Worm (Caenorhabditis elegans) whole organism, L4 larva: ENCODE results near the gene hip-1.

Experiments
- F26F4.8 ChIP-seq: fragments of 200-800 bp; sonication (Bioruptor generic); conservative IDR thresholded peaks from 2 replicates; pipeline ENCODE4 v1.3.6; 2022; ENCODE audit warnings: missing genetic modification characterization, missing compliant biosample characterization
- F44E2.7 ChIP-seq: fragments of 200-800 bp; sonication (Bioruptor generic); IDR thresholded peaks from 2 replicates; pipeline ENCODE4 v2.1.2; 2022; ENCODE audit warnings: missing genetic modification characterization, missing compliant biosample characterization
- Y105C5A.15 ChIP-seq: fragments of 200-800 bp; sonication (Bioruptor generic); IDR thresholded peaks from 2 replicates; pipeline ENCODE4 v1.3.6; 2022; ENCODE audit warnings: missing genetic modification characterization, missing compliant biosample characterization
- arid-1 ChIP-seq: fragments of 200-800 bp; sonication (Bioruptor generic); conservative IDR thresholded peaks from 2 replicates; pipeline ENCODE4 v1.3.6; 2022; ENCODE audit warnings: missing genetic modification reagents, missing genetic modification characterization, missing compliant biosample characterization
- attf-4 ChIP-seq: sonication (generic microtip); optimal IDR thresholded peaks from 3 replicates; lab custom pipeline; 2017; ENCODE audit warnings: missing biosample characterization, missing genetic modification characterization
- ceh-82 ChIP-seq: sonication (generic microtip); optimal IDR thresholded peaks from 2 replicates; lab custom pipeline; 2017; ENCODE audit warnings: missing biosample characterization, missing genetic modification characterization
- cey-2 ChIP-seq: sonication (generic microtip); optimal IDR thresholded peaks from 3 replicates; lab custom pipeline; 2017; ENCODE audit warnings: missing genetic modification characterization, mild to moderate bottlenecking, missing compliant biosample characterization, antibody characterized with exemption, borderline replicate concordance; ENCODE audit not compliant: insufficient read depth
- ctbp-1 ChIP-seq: fragments of 200-800 bp; sonication (Bioruptor generic); IDR thresholded peaks from 2 replicates; pipeline ENCODE4 v1.3.6; 2022; ENCODE audit warnings: missing genetic modification reagents, missing genetic modification characterization, missing compliant biosample characterization
- dmd-8 ChIP-seq: fragments of 200-800 bp; sonication (Bioruptor generic); IDR thresholded peaks from 2 replicates; pipeline ENCODE4 v1.3.6; 2022; ENCODE audit warnings: missing genetic modification characterization, missing compliant biosample characterization
- dmd-9 ChIP-seq: fragments of 200-800 bp; sonication (Bioruptor generic); IDR thresholded peaks from 2 replicates; pipeline ENCODE4 v1.3.6; 2022; ENCODE audit warnings: missing genetic modification reagents, missing genetic modification characterization, missing compliant biosample characterization
- egl-27 ChIP-seq: sonication (generic microtip); optimal IDR thresholded peaks from 3 replicates; lab custom pipeline; 2017; ENCODE audit warnings: missing biosample characterization, missing genetic modification reagents, missing genetic modification characterization
- egl-43 ChIP-seq: fragments of 200-800 bp; sonication (Bioruptor generic); IDR thresholded peaks from 2 replicates; pipeline ENCODE4 v1.3.6; 2022; ENCODE audit warnings: missing genetic modification reagents, missing genetic modification characterization, missing compliant biosample characterization
- hif-1 ChIP-seq, 2 experiments: sonication (generic microtip); optimal IDR thresholded peaks; 2 replicates each; lab custom pipeline; 2016 to 2017; ENCODE audit warnings: missing compliant biosample characterization in 2 of 2, missing genetic modification characterization in 2 of 2, missing genetic modification reagents in 2 of 2, missing genotype in 2 of 2, mild to moderate bottlenecking in 1 of 2
- hmg-1.1 ChIP-seq: fragments of 200-800 bp; sonication (Bioruptor generic); IDR thresholded peaks from 2 replicates; pipeline ENCODE4 v1.3.6; 2022; ENCODE audit warnings: missing genetic modification reagents, missing genetic modification characterization, missing compliant biosample characterization
- lin-1 ChIP-seq: fragments of 200-800 bp; sonication (Bioruptor generic); IDR thresholded peaks from 2 replicates; pipeline ENCODE4 v1.3.6; 2022; ENCODE audit warnings: missing genetic modification reagents, missing genetic modification characterization, missing compliant biosample characterization
- lin-29 ChIP-seq: fragments of 200-800 bp; sonication (Bioruptor generic); IDR thresholded peaks from 2 replicates; pipeline ENCODE4 v1.3.6; 2022; ENCODE audit warnings: missing genetic modification reagents, missing genetic modification characterization, missing compliant biosample characterization
- lir-3 ChIP-seq: sonication (generic microtip); optimal IDR thresholded peaks from 2 replicates; lab custom pipeline; 2016; ENCODE audit warnings: mild to moderate bottlenecking, missing genetic modification characterization, missing compliant biosample characterization
- lsy-2 ChIP-seq, 2 experiments: fragments of 150-350 bp in 1 of 2; sonication (generic microtip) in 1 of 2; optimal IDR thresholded peaks; 2 replicates each; lab custom pipeline; 2014 to 2017; ENCODE audit warnings: missing biosample characterization in 2 of 2, missing genetic modification characterization in 2 of 2
- madf-5 ChIP-seq, 2 experiments: fragments of 200-800 bp; sonication (Bioruptor generic); IDR thresholded peaks; 2 replicates each; pipeline ENCODE4 v1.3.6; 2022; ENCODE audit warnings: missing compliant biosample characterization in 2 of 2, missing genetic modification characterization in 2 of 2
- mxl-2 ChIP-seq: fragments of 200-800 bp; sonication (Bioruptor generic); conservative IDR thresholded peaks from 2 replicates; pipeline ENCODE4 v1.3.6; 2022; ENCODE audit warnings: missing genetic modification reagents, missing genetic modification characterization, missing compliant biosample characterization
- nhr-111 ChIP-seq: fragments of 200-800 bp; sonication (Bioruptor generic); optimal IDR thresholded peaks from 2 replicates; lab custom pipeline; 2018; ENCODE audit warnings: mild to moderate bottlenecking, missing genetic modification characterization, missing compliant biosample characterization
- nhr-237 ChIP-seq: sonication (generic microtip); optimal IDR thresholded peaks from 2 replicates; lab custom pipeline; 2017; ENCODE audit warnings: missing biosample characterization, missing genetic modification characterization
- nhr-25 ChIP-seq: sonication (generic microtip); optimal IDR thresholded peaks from 2 replicates; lab custom pipeline; 2017; ENCODE audit warnings: missing genetic modification characterization, mild to moderate bottlenecking, missing compliant biosample characterization, antibody characterized with exemption, moderate library complexity, borderline replicate concordance; ENCODE audit not compliant: insufficient read depth
- nhr-48 ChIP-seq: sonication (generic microtip); optimal IDR thresholded peaks from 2 replicates; lab custom pipeline; 2016; ENCODE audit warnings: mild to moderate bottlenecking, missing genetic modification characterization, missing compliant biosample characterization
- pha-4 ChIP-seq, 2 experiments: fragments of 150-350 bp in 1 of 2; fragments of 200-800 bp in 1 of 2; sonication (Bioruptor generic) in 1 of 2; IDR thresholded peaks in 1 of 2; optimal IDR thresholded peaks in 1 of 2; 2 replicates each; pipeline versions ENCODE4 v1.3.6 to Lab custom; 2014 to 2022; ENCODE audit warnings: missing genetic modification characterization in 2 of 2, missing genetic modification reagents in 2 of 2, missing biosample characterization in 1 of 2, missing compliant biosample characterization in 1 of 2
- php-3 ChIP-seq: fragments of 200-800 bp; sonication (Bioruptor generic); IDR thresholded peaks from 2 replicates; pipeline ENCODE4 v1.3.6; 2022; ENCODE audit warnings: missing genetic modification reagents, missing genetic modification characterization, missing compliant biosample characterization
- saeg-2 ChIP-seq: fragments of 200-800 bp; sonication (Bioruptor generic); IDR thresholded peaks from 2 replicates; pipeline ENCODE4 v1.3.6; 2022; ENCODE audit warnings: missing genetic modification reagents, missing genetic modification characterization, missing compliant biosample characterization
- sdz-12 ChIP-seq: fragments of 200-800 bp; sonication (Bioruptor generic); optimal IDR thresholded peaks from 2 replicates; lab custom pipeline; 2018; ENCODE audit warnings: mild to moderate bottlenecking, missing genetic modification characterization, missing compliant biosample characterization
- set-16 ChIP-seq: fragments of 200-800 bp; sonication (Bioruptor generic); IDR thresholded peaks from 2 replicates; pipeline ENCODE4 v1.3.6; 2022; ENCODE audit warnings: missing genetic modification reagents, missing genetic modification characterization, missing compliant biosample characterization
- skn-1 ChIP-seq: fragments of 150-350 bp; optimal IDR thresholded peaks from 2 replicates; lab custom pipeline; 2014; ENCODE audit warnings: missing biosample characterization, missing genetic modification characterization
- snpc-1.2 ChIP-seq: fragments of 200-800 bp; sonication (Bioruptor generic); IDR thresholded peaks from 2 replicates; pipeline ENCODE4 v1.3.6; 2022; ENCODE audit warnings: missing genetic modification reagents, missing genetic modification characterization, missing compliant biosample characterization
- spr-1 ChIP-seq: sonication (generic microtip); optimal IDR thresholded peaks from 2 replicates; lab custom pipeline; 2016; ENCODE audit warnings: mild to moderate bottlenecking, missing genetic modification characterization, missing compliant biosample characterization
- tra-1 ChIP-seq: fragments of 200-800 bp; sonication (Bioruptor generic); IDR thresholded peaks from 2 replicates; pipeline ENCODE4 v1.3.6; 2022; ENCODE audit warnings: missing genetic modification reagents, missing genetic modification characterization, missing compliant biosample characterization
- unc-130 ChIP-seq: sonication (generic microtip); optimal IDR thresholded peaks from 2 replicates; lab custom pipeline; 2016; ENCODE audit warnings: missing genetic modification reagents, missing genetic modification characterization, missing compliant biosample characterization
- unc-62 ChIP-seq, 3 experiments: fragments of 150-350 bp in 1 of 3; sonication (generic microtip); optimal IDR thresholded peaks in 2 of 3; peaks in 1 of 3; 1 replicate in 1 of 3; 2 replicates in 2 of 3; lab custom pipeline; 2014 to 2017; ENCODE audit warnings: missing biosample characterization in 3 of 3, missing genetic modification characterization in 3 of 3, missing genetic modification reagents in 3 of 3, missing genotype in 1 of 3
- zip-11 ChIP-seq: fragments of 200-800 bp; sonication (Bioruptor generic); IDR thresholded peaks from 2 replicates; pipeline ENCODE4 v1.3.6; 2022; ENCODE audit warnings: missing genetic modification characterization, missing compliant biosample characterization
- zip-2 ChIP-seq: fragments of 150-350 bp; optimal IDR thresholded peaks from 2 replicates; lab custom pipeline; 2014; ENCODE audit warnings: missing biosample characterization, missing genetic modification characterization
- ztf-11 ChIP-seq: fragments of 150-350 bp; optimal IDR thresholded peaks from 2 replicates; lab custom pipeline; 2014; ENCODE audit warnings: missing biosample characterization, missing genetic modification characterization

The hip-1 gene

DNA sequence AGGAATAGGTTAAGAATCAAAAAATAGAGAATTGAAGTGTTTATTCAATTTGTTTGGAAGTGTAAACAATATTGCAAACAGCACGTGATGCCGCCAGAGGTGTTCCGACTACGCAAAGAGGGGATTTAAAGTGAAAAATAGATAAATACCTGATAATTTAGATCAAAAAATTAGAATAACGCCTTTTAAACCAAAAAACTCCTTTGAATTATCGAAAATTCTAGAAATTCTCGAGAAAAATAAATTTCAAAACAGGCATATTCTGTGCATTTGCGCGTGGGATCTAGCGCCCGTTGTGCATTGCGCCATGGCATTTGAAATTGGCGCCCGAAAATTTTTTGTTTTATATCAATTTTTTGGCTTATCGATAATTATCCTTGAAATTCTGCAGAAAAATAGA is at the start of gene hip-1 (continued):
- TF ChIP-seq hif-1 (tag; optimal IDR thresholded peaks at IDR 0.05; lab: Kevin White, UChicago) (peak in 1 of 2 experiments; percentile 12), saeg-2 (GFP tag; lab: Robert Waterston, UW) (no peak), sdz-12 (no peak), nhr-237 (tag; lab: Kevin White, UChicago) (no peak)
- TF ChIP-seq, all 104 proteins: peak for 14

DNA sequence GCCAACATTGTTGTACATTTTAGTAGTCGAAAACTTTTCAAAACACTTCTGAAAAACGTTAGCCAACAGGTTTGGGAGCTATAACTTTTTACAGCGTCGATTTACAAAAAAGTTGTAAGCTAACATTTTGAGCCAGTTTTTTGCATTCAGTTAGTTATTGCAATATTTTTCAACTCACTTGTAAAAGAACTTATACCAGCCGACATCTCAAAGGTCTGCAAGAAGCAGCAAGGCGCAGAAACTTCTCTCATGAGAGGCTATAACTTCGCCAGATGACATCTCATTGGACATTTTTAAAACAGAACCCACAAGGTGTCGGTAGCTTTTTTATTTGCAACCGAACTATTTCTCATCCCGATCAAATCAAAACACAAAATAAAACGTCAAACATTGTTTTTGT is 47.2 kb upstream of the hip-1 start:
- TF ChIP-seq unc-62 (GFP tag; optimal IDR thresholded peaks at IDR 0.05 in 1 of 2; lab: Kevin White, UChicago): peak in 1 of 2 experiments; percentile 92
- TF ChIP-seq unc-62 (tag; optimal IDR thresholded peaks at IDR 0.05; lab: Kevin White, UChicago): no peak
- no peak for TF ChIP-seq ztf-11
- TF ChIP-seq snpc-1.2: no peak
- TF ChIP-seq madf-5 (GFP tag; IDR thresholded peaks at IDR 0.05; lab: Robert Waterston, UW): no peak
- no peak for TF ChIP-seq zip-2
- no peak for TF ChIP-seq lin-1 (GFP tag; lab: Robert Waterston, UW)
- TF ChIP-seq dmd-8 (GFP tag; lab: Robert Waterston, UW): no peak

DNA sequence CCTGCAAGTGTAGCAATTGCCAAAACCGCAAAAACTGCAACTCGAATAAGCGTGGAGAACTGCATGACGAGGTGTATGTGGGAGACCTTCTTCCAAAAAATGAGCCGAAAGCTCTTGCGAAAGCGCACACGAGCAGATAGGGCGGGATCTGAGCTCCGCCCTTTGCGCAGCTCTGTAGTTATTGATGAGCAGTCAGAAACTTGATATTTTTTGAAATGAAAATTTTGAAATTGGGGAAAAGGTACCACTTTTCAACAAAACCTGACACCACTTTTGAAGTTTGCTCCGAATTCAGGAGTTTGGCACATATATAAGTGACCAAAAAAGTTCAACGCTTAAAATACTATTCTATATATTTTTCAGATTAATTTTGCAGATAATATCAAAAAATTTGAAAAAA is 45.4 kb upstream of the hip-1 start, which contains the start of gene flp-15:
flp-15 (minus strand) TSS at position 101 of the 400 bp plus-strand sequence.
- TF ChIP-seq nhr-25 (tag; lab: Kevin White, UChicago): no peak
- TF ChIP-seq unc-62 (GFP tag; optimal IDR thresholded peaks at IDR 0.05 in 1 of 2; lab: Kevin White, UChicago): peak in 1 of 2 experiments; percentile 47
- no peak for TF ChIP-seq unc-62 (tag; optimal IDR thresholded peaks at IDR 0.05; lab: Kevin White, UChicago)
- no peak for TF ChIP-seq F44E2.7 (GFP tag; lab: Robert Waterston, UW)
- no peak for TF ChIP-seq cey-2 (tag; lab: Kevin White, UChicago)
- no peak for TF ChIP-seq hmg-1.1
- TF ChIP-seq egl-27 (tag; lab: Kevin White, UChicago): no peak
- TF ChIP-seq, all 104 proteins: peak for 1

DNA sequence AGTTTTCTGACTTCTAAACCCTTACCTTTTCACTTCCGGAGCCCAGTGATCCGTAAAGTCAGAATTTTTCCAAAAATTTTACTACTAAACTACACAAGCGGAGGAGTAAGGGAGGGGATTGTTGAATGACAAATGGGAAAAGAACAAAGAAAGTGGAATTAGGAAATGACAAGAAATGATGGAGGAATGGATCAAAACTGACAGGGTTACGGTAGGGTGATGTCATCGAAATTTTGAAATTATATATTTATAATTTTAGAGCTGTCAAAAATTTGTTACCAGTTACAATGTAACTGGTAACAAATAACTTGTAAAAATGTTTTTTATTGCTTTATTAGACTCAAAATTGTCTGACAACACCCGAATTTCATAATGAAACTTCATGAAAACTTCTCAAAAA is 44.1 kb upstream of the hip-1 start:
- no peak for TF ChIP-seq snpc-1.2
- peak in 1 of 2 experiments; percentile 64 for TF ChIP-seq unc-62 (GFP tag; optimal IDR thresholded peaks at IDR 0.05 in 1 of 2; lab: Kevin White, UChicago)
- no peak for TF ChIP-seq unc-62 (tag; optimal IDR thresholded peaks at IDR 0.05; lab: Kevin White, UChicago)
- TF ChIP-seq arid-1 (GFP tag; lab: Robert Waterston, UW): no peak
- peak in 1 of 2 experiments; percentile 42 for TF ChIP-seq lsy-2 (tag; optimal IDR thresholded peaks at IDR 0.05; lab: Kevin White, UChicago)

- no peak for TF ChIP-seq pha-4 (GFP tag; IDR thresholded peaks at IDR 0.05; lab: Robert Waterston, UW)
- no peak for TF ChIP-seq pha-4 (tag; optimal IDR thresholded peaks at IDR 0.05; lab: Kevin White, UChicago)
- TF ChIP-seq ctbp-1 (GFP tag; lab: Robert Waterston, UW): no peak
- TF ChIP-seq zip-2: no peak
- TF ChIP-seq unc-130 (GFP tag; lab: Kevin White, UChicago): no peak
- no peak for TF ChIP-seq Y105C5A.15 (GFP tag; lab: Robert Waterston, UW)
- no peak for TF ChIP-seq zip-11 (GFP tag; lab: Robert Waterston, UW)
- no peak for TF ChIP-seq lin-1 (GFP tag; lab: Robert Waterston, UW)
- no peak for TF ChIP-seq nhr-111 (GFP tag; lab: Kevin White, UChicago)
- no peak for TF ChIP-seq lin-29 (GFP tag; lab: Robert Waterston, UW)
- 0 out of 2 replicates have a peak, but pooled peaks have one; percentile 45 for TF ChIP-seq egl-43 (GFP tag; lab: Robert Waterston, UW)
- peak; percentile 32; the same call in 1 of the 2 replicates for TF ChIP-seq set-16
- no peak for TF ChIP-seq spr-1
- TF ChIP-seq, all 104 proteins: peak for 2
Measured at ce11 chrIII:13660123-13660522, 37.8 kb upstream of the hip-1 start.

ce11 chrIII:13659028-13659427 is 36.7 kb upstream of the hip-1 start:
- TF ChIP-seq ztf-11: no peak
- TF ChIP-seq nhr-48: no peak
- no peak for TF ChIP-seq dmd-9 (GFP tag; lab: Robert Waterston, UW)
- no peak for TF ChIP-seq nhr-237 (tag; lab: Kevin White, UChicago)
- TF ChIP-seq ceh-82 (tag; lab: Kevin White, UChicago): no peak
- no peak for TF ChIP-seq saeg-2 (GFP tag; lab: Robert Waterston, UW)
- no peak for TF ChIP-seq F26F4.8 (GFP tag; lab: Robert Waterston, UW)
- no peak for TF ChIP-seq mxl-2
- TF ChIP-seq tra-1 (GFP tag; lab: Robert Waterston, UW): no peak
- no peak for TF ChIP-seq php-3 (GFP tag; lab: Robert Waterston, UW)
- no peak for TF ChIP-seq dmd-8 (GFP tag; lab: Robert Waterston, UW)
- TF ChIP-seq lir-3 (tag; lab: Kevin White, UChicago): no peak
- no peak for TF ChIP-seq unc-130 (GFP tag; lab: Kevin White, UChicago)
- no peak for TF ChIP-seq skn-1 (tag; lab: Kevin White, UChicago)
- TF ChIP-seq attf-4 (tag; lab: Kevin White, UChicago): no peak
- no peak for TF ChIP-seq lin-1 (GFP tag; lab: Robert Waterston, UW)
